Worm (Caenorhabditis elegans): ENCODE data around the gene K06H7.7.

DNA sequence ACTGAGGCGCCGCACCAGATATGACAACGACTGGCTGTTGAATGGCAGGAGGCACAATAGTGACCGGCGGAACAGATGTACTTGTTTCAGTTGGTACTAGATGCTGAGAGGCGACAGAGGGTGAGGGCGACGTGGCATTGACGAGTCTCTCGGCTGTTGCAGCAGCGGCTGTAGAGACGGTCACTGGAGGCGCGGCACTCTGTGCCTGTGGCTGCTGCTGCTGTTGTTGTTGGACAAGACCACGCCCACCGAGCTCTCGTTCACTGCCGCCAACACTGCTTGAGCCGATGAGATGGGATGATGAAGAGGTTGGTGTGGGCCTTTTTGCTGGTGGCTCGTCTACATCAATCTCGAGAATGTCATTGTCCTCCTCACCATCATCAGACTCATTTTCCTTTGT lies 31.9 kb upstream of the K06H7.7 start:
- no peak for TF ChIP-seq ztf-29 (GFP tag; IDR thresholded peaks at IDR 0.05)
- TF ChIP-seq tab-1 (GFP tag; IDR thresholded peaks at IDR 0.05) = no peak
- TF ChIP-seq ref-1 (GFP tag; conservative IDR thresholded peaks at IDR 0.05) = no peak
- TF ChIP-seq klf-2 (GFP tag; conservative IDR thresholded peaks at IDR 0.05) = no peak
- no peak for TF ChIP-seq med-1 (GFP tag; optimal IDR thresholded peaks at IDR 0.05; ENCODE audit: insufficient read depth)
- no peak for TF ChIP-seq ztf-23 (GFP tag; IDR thresholded peaks at IDR 0.05)

Measured in whole organism, midembryonic.